Worm (Caenorhabditis elegans): Measurements from ENCODE around the gene W03F9.4.

W03F9.4 gene

DNA sequence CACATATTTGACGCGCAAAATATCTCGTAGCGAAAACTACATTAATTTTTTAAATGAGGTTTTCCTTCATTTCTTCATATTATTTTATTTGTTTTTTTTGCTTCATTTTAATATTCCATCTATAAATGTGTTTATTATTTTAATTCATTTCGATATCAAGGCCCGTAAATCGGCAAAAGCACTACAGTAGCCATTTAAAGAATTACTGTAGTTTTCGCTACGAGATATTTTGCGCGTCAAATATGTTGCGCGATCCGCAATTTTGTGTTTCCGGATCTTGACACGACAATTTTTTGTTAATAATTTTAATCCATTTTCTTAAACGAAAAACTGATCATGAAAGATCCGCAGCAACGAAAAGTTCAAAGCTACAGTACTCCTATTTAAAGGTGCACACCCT lies 49.0 kb downstream of the W03F9.4 start:
- no peak for TF ChIP-seq nhr-11 (tag; optimal IDR thresholded peaks at IDR 0.05)
- TF ChIP-seq zip-5 (tag; optimal IDR thresholded peaks at IDR 0.05): no peak
- no peak for TF ChIP-seq hlh-30 (tag; optimal IDR thresholded peaks at IDR 0.05; ENCODE audit: insufficient read depth)
- TF ChIP-seq eyg-1 (tag; optimal IDR thresholded peaks at IDR 0.05): no peak
- TF ChIP-seq hlh-6 (tag; optimal IDR thresholded peaks at IDR 0.05): no peak
- no peak for TF ChIP-seq ceh-18 (tag; optimal IDR thresholded peaks at IDR 0.05)
- TF ChIP-seq ceh-30 (tag; optimal IDR thresholded peaks at IDR 0.05): no peak
- TF ChIP-seq nhr-232 (tag; optimal IDR thresholded peaks at IDR 0.05): no peak
- TF ChIP-seq pax-1 (tag; optimal IDR thresholded peaks at IDR 0.05): no peak
- TF ChIP-seq ceh-48 (tag; optimal IDR thresholded peaks at IDR 0.05): no peak
- no peak for TF ChIP-seq K02D7.2 (tag; optimal IDR thresholded peaks at IDR 0.05)
- TF ChIP-seq odd-2 (tag; optimal IDR thresholded peaks at IDR 0.05): no peak
- no peak for TF ChIP-seq K09A11.1 (tag; optimal IDR thresholded peaks at IDR 0.05; ENCODE audit: insufficient read depth)
- TF ChIP-seq ets-4 (tag; optimal IDR thresholded peaks at IDR 0.05): no peak
- no peak for TF ChIP-seq ahr-1 (tag; optimal IDR thresholded peaks at IDR 0.05)
- no peak for TF ChIP-seq sox-4 (tag; optimal IDR thresholded peaks at IDR 0.05)
- no peak for TF ChIP-seq pros-1 (tag; optimal IDR thresholded peaks at IDR 0.05)
- TF ChIP-seq C38D4.7 (GFP tag; optimal IDR thresholded peaks at IDR 0.05): no peak
- TF ChIP-seq madf-2 (tag; optimal IDR thresholded peaks at IDR 0.05): no peak
- no peak for TF ChIP-seq syd-9 (tag; optimal IDR thresholded peaks at IDR 0.05)

All from whole organism, late embryonic.